Fruit fly (Drosophila melanogaster): ENCODE results near the gene CG33631.

CG33631 gene

dm6 chr3R:10093252-10094030, 29.6 kb downstream of the CG33631 start:
- TF ChIP-seq noc (tag; optimal IDR thresholded peaks at IDR 0.05), result peak; percentile 24

dm6 chr3R:10095052-10095451, 31.2 kb downstream of the CG33631 start:
- no peak for TF ChIP-seq noc (tag; optimal IDR thresholded peaks at IDR 0.05)

dm6 chr3R:10095765-10096164, 32.0 kb downstream of the CG33631 start:
- no peak for TF ChIP-seq noc (tag; optimal IDR thresholded peaks at IDR 0.05)

- TF ChIP-seq noc (tag; optimal IDR thresholded peaks at IDR 0.05), result peak; percentile 73
Measured at dm6 chr3R:10097531-10098295, 33.9 kb downstream of the CG33631 start.

- TF ChIP-seq noc (tag; optimal IDR thresholded peaks at IDR 0.05), result no peak
Measured at dm6 chr3R:10098296-10098675, 34.5 kb downstream of the CG33631 start.

dm6 chr3R:10099401-10099848, 35.6 kb downstream of the CG33631 start:
- peak; percentile 54 for TF ChIP-seq noc (tag; optimal IDR thresholded peaks at IDR 0.05)

dm6 chr3R:10100498-10101196, 36.8 kb downstream of the CG33631 start:
- TF ChIP-seq noc (tag; optimal IDR thresholded peaks at IDR 0.05), result no peak

- TF ChIP-seq noc (tag; optimal IDR thresholded peaks at IDR 0.05), result no peak
Measured at dm6 chr3R:10106796-10107195, 43.0 kb downstream of the CG33631 start.

- TF ChIP-seq noc (tag; optimal IDR thresholded peaks at IDR 0.05), result no peak
Measured at dm6 chr3R:10108289-10108928, 44.6 kb downstream of the CG33631 start.

- no peak for TF ChIP-seq noc (tag; optimal IDR thresholded peaks at IDR 0.05)
Measured at dm6 chr3R:10109212-10109880, 45.5 kb downstream of the CG33631 start.

- TF ChIP-seq noc (tag; optimal IDR thresholded peaks at IDR 0.05), result no peak
Measured at dm6 chr3R:10109938-10110337, 46.1 kb downstream of the CG33631 start, which contains the start of gene Fmr1. Gene Fmr1 (minus strand): TSS chr3R:10110121.

dm6 chr3R:10111150-10111814, 47.5 kb downstream of the CG33631 start:
- no peak for TF ChIP-seq noc (tag; optimal IDR thresholded peaks at IDR 0.05)

dm6 chr3R:10111815-10112185, 48.0 kb downstream of the CG33631 start:
- TF ChIP-seq noc (tag; optimal IDR thresholded peaks at IDR 0.05), result no peak

dm6 chr3R:10112195-10112594, 48.4 kb downstream of the CG33631 start, which contains the start of gene CAH7:
Gene CAH7 (plus strand): TSS chr3R:10112237.
- TF ChIP-seq noc (tag; optimal IDR thresholded peaks at IDR 0.05), result no peak

dm6 chr3R:10113746-10114145, 49.9 kb downstream of the CG33631 start:
- no peak for TF ChIP-seq noc (tag; optimal IDR thresholded peaks at IDR 0.05)
